In the genomic region with DNA sequence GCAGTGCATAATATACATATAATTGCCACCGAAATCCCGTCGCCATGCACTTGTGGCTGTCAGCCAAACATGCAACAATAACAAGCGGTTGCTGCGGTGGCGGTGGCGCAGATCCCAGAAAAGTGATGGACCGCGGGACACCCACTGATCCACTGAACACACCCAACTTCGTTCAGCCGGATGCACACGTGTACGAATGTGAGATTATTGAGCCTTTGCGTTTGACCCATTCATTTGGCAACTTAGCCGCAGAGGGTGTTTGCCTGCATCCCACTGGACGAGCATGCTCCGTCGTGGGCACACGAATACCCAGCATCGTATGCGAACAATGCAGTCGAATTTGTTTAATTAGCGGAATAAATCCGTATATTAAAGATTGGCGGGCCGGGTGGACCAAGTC, we compare ENCODE assay signal across 3 fruit fly cellular contexts.
TF ChIP-seq lines count a peak whose summit lies in the region.

No protein-coding gene starts in this region.

- TF ChIP-seq CTCF in whole organism, embryonic (GFP tag; optimal IDR thresholded peaks at IDR 0.05; lab: Kevin White, UChicago) = no peak

TF ChIP-seq in whole organism, embryonic, 481 proteins besides CTCF, POLR2A, EP300 and RAD21:
- TF ChIP-seq tup (GFP tag; optimal IDR thresholded peaks at IDR 0.05; lab: Kevin White, UChicago) = no peak
- no peak for TF ChIP-seq CG13624 (GFP tag; optimal IDR thresholded peaks at IDR 0.05; lab: Kevin White, UChicago)
- no peak for TF ChIP-seq Sin3A (optimal IDR thresholded peaks at IDR 0.05; lab: Kevin White, UChicago)
- no peak for TF ChIP-seq jigr1 (GFP tag; IDR thresholded peaks at IDR 0.05; lab: Robert Waterston, UW)
- TF ChIP-seq CG10267 (tag; optimal IDR thresholded peaks at IDR 0.05; lab: Kevin White, UChicago) = no peak
- TF ChIP-seq Fer2 (tag; optimal IDR thresholded peaks at IDR 0.05; lab: Kevin White, UChicago) = no peak
- TF ChIP-seq CG8478 (optimal IDR thresholded peaks at IDR 0.05; lab: Kevin White, UChicago) = no peak
- no peak for TF ChIP-seq Dp (GFP tag; optimal IDR thresholded peaks at IDR 0.05; lab: Kevin White, UChicago)
- TF ChIP-seq CG6654 (GFP tag; optimal IDR thresholded peaks at IDR 0.05; lab: Kevin White, UChicago) = no peak
- TF ChIP-seq CG34376 (GFP tag; optimal IDR thresholded peaks at IDR 0.05; lab: Kevin White, UChicago) = no peak
- TF ChIP-seq CG9797 (GFP tag; optimal IDR thresholded peaks at IDR 0.05; lab: Kevin White, UChicago) = no peak
- TF ChIP-seq CG18262 (tag; optimal IDR thresholded peaks at IDR 0.05; lab: Kevin White, UChicago) = no peak
- no peak for TF ChIP-seq run (tag; optimal IDR thresholded peaks at IDR 0.05; lab: Kevin White, UChicago)
- peak; percentile 9 for TF ChIP-seq CG1603 (tag; optimal IDR thresholded peaks at IDR 0.05; lab: Kevin White, UChicago)
- TF ChIP-seq grau (tag; optimal IDR thresholded peaks at IDR 0.05; lab: Kevin White, UChicago) = no peak
- TF ChIP-seq CG11456 (GFP tag; IDR thresholded peaks at IDR 0.05; lab: Robert Waterston, UW) = no peak
- no peak for TF ChIP-seq odd (GFP tag; optimal IDR thresholded peaks at IDR 0.05; lab: Kevin White, UChicago)
- TF ChIP-seq CG4328 (GFP tag; optimal IDR thresholded peaks at IDR 0.05; lab: Kevin White, UChicago) = no peak
- TF ChIP-seq CG3726 (GFP tag; IDR thresholded peaks at IDR 0.05; lab: Robert Waterston, UW) = 0 out of 3 replicates have a peak, but pooled peaks have one; percentile 41
- peak; percentile 81 for TF ChIP-seq Drgx (GFP tag; IDR thresholded peaks at IDR 0.05; lab: Robert Waterston, UW)
- no peak for TF ChIP-seq zfh2 (GFP tag; optimal IDR thresholded peaks at IDR 0.05; lab: Kevin White, UChicago)
- no peak for TF ChIP-seq C15 (GFP tag; IDR thresholded peaks at IDR 0.05; lab: Robert Waterston, UW)
- TF ChIP-seq CG11560 (tag; IDR thresholded peaks at IDR 0.05; lab: Robert Waterston, UW) = no peak
- peak; percentile 46 for TF ChIP-seq Ets65A (GFP tag; lab: Kevin White, UChicago)
- no peak for TF ChIP-seq gce (GFP tag; IDR thresholded peaks at IDR 0.05; lab: Robert Waterston, UW)
- TF ChIP-seq sc (optimal IDR thresholded peaks at IDR 0.05; lab: Kevin White, UChicago) = no peak
- no peak for TF ChIP-seq sc (GFP tag; optimal IDR thresholded peaks at IDR 0.05; lab: Kevin White, UChicago)
- TF ChIP-seq ranshi (GFP tag; IDR thresholded peaks at IDR 0.05; lab: Robert Waterston, UW) = no peak

TF ChIP-seq in whole organism, prepupa, 60 proteins besides CTCF, POLR2A, EP300 and RAD21 (continues in another document):
- TF ChIP-seq CG11902 (GFP tag; optimal IDR thresholded peaks at IDR 0.05; lab: Kevin White, UChicago) = no peak
- peak; percentile 35 for TF ChIP-seq Lpt (GFP tag; optimal IDR thresholded peaks at IDR 0.05; lab: Kevin White, UChicago)
- TF ChIP-seq pdm3 (GFP tag; optimal IDR thresholded peaks at IDR 0.05; lab: Kevin White, UChicago) = peak; percentile 7
- no peak for TF ChIP-seq Sox15 (GFP tag; optimal IDR thresholded peaks at IDR 0.05; lab: Kevin White, UChicago)
- no peak for TF ChIP-seq Ets21C (GFP tag; optimal IDR thresholded peaks at IDR 0.05; lab: Kevin White, UChicago)
- peak; percentile 53 for TF ChIP-seq Hr4 (GFP tag; optimal IDR thresholded peaks at IDR 0.05; lab: Kevin White, UChicago)
- TF ChIP-seq lz (GFP tag; optimal IDR thresholded peaks at IDR 0.05; lab: Kevin White, UChicago) = no peak
- no peak for TF ChIP-seq Eip93F (GFP tag; optimal IDR thresholded peaks at IDR 0.05; lab: Kevin White, UChicago)
- TF ChIP-seq Blimp-1 (GFP tag; optimal IDR thresholded peaks at IDR 0.05; lab: Kevin White, UChicago) = no peak
- no peak for TF ChIP-seq CG8632 (GFP tag; optimal IDR thresholded peaks at IDR 0.05; lab: Kevin White, UChicago)
- no peak for TF ChIP-seq CG6808 (GFP tag; optimal IDR thresholded peaks at IDR 0.05; lab: Kevin White, UChicago)
- TF ChIP-seq eg (GFP tag; IDR thresholded peaks at IDR 0.05; lab: Robert Waterston, UW) = peak; percentile 81
- no peak for TF ChIP-seq Smox (GFP tag; optimal IDR thresholded peaks at IDR 0.05; lab: Kevin White, UChicago)
- no peak for TF ChIP-seq CG6792 (GFP tag; optimal IDR thresholded peaks at IDR 0.05; lab: Kevin White, UChicago)
- no peak for TF ChIP-seq fkh (GFP tag; optimal IDR thresholded peaks at IDR 0.05; lab: Kevin White, UChicago)
- TF ChIP-seq CG6163 (GFP tag; IDR thresholded peaks at IDR 0.05; lab: Robert Waterston, UW) = peak; percentile 55
- TF ChIP-seq Hr38 (GFP tag; optimal IDR thresholded peaks at IDR 0.05; lab: Kevin White, UChicago) = no peak
- TF ChIP-seq Gug (GFP tag; IDR thresholded peaks at IDR 0.05; lab: Robert Waterston, UW) = peak; percentile 36; the same call in 1 of the 2 replicates
- TF ChIP-seq net (GFP tag; optimal IDR thresholded peaks at IDR 0.05; lab: Kevin White, UChicago) = no peak
- TF ChIP-seq CG11762 (GFP tag; optimal IDR thresholded peaks at IDR 0.05; lab: Kevin White, UChicago; ENCODE audit: insufficient read depth) = no peak
- no peak for TF ChIP-seq CG3032 (tag; optimal IDR thresholded peaks at IDR 0.05; lab: Kevin White, UChicago)
- TF ChIP-seq CG8319 (GFP tag; optimal IDR thresholded peaks at IDR 0.05; lab: Kevin White, UChicago) = no peak
- peak; percentile 28 for TF ChIP-seq CG6276 (GFP tag; optimal IDR thresholded peaks at IDR 0.05; lab: Kevin White, UChicago)
- no peak for TF ChIP-seq Eip75B (GFP tag; optimal IDR thresholded peaks at IDR 0.05; lab: Kevin White, UChicago)
- no peak for TF ChIP-seq CG31627 (GFP tag; optimal IDR thresholded peaks at IDR 0.05; lab: Kevin White, UChicago)
- TF ChIP-seq Sox102F (GFP tag; optimal IDR thresholded peaks at IDR 0.05; lab: Kevin White, UChicago) = no peak
- TF ChIP-seq Hr39 (GFP tag; optimal IDR thresholded peaks at IDR 0.05; lab: Kevin White, UChicago) = no peak
- TF ChIP-seq dac (GFP tag; optimal IDR thresholded peaks at IDR 0.05; lab: Kevin White, UChicago) = peak; percentile 15
- no peak for TF ChIP-seq CG7368 (GFP tag; optimal IDR thresholded peaks at IDR 0.05; lab: Kevin White, UChicago)
- TF ChIP-seq CG10669 (GFP tag; optimal IDR thresholded peaks at IDR 0.05; lab: Kevin White, UChicago) = no peak
- peak; percentile 66 for TF ChIP-seq CG8119 (GFP tag; IDR thresholded peaks at IDR 0.05; lab: Robert Waterston, UW)
- TF ChIP-seq fd85E (GFP tag; optimal IDR thresholded peaks at IDR 0.05; lab: Kevin White, UChicago) = no peak
- TF ChIP-seq CG6854 (GFP tag; optimal IDR thresholded peaks at IDR 0.05; lab: Kevin White, UChicago) = no peak

TF ChIP-seq in whole organism, pupa, 21 proteins besides CTCF, POLR2A, EP300 and RAD21:
- TF ChIP-seq CG13204 (GFP tag; optimal IDR thresholded peaks at IDR 0.05; lab: Kevin White, UChicago) (no peak), CG10348 (GFP tag; IDR thresholded peaks at IDR 0.05; lab: Robert Waterston, UW) (peak; percentile 36; the same call in 1 of the 2 replicates), CG8301 (tag; optimal IDR thresholded peaks at IDR 0.05; lab: Kevin White, UChicago) (peak; percentile 16), CG32121 (GFP tag; IDR thresholded peaks at IDR 0.05; lab: Robert Waterston, UW) (peak; percentile 82), CG4496 (GFP tag; IDR thresholded peaks at IDR 0.05; lab: Robert Waterston, UW) (peak; percentile 79), fd96Ca (GFP tag; IDR thresholded peaks at IDR 0.05; lab: Robert Waterston, UW) (peak; percentile 80), CG12605 (GFP tag; IDR thresholded peaks at IDR 0.05; lab: Robert Waterston, UW) (0 out of 2 replicates have a peak, but pooled peaks have one; percentile 15), gl (tag; optimal IDR thresholded peaks at IDR 0.05; lab: Kevin White, UChicago) (no peak), Ets98B (GFP tag; IDR thresholded peaks at IDR 0.05; lab: Robert Waterston, UW) (peak; percentile 81)

Comparison
In these comparisons a context has a peak if more than half of its experiments do, and no peak if none do; other contexts are left out.
1. Of the 7 proteins assayed by ChIP-seq in both whole organism, embryonic and whole organism, prepupa: peak only in whole organism, embryonic: none; only in whole organism, prepupa: Gug and Lpt; in both: none; in neither: 5.